Worm (Caenorhabditis elegans): ENCODE results near the gene cyp-33C4.

DNA sequence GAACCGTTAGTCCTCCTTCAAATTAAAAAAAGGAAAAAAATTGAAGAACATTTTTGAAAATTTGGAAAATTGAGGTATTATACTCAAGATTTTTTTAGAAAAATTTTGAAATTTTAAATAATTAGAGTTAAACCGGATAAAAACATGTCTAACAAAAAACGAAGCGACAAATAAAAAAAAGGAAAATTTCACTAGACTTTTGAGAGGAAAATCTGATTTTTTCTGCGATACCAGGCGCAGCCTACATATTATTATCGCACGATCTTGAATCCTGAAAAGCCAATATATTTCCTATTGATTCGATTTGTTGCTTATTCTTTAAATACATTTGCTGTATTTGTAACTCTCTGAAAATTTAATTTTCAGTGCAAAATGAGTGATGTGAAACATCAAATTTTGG is 20.6 kb upstream of the cyp-33C4 start, which contains the start of gene nstp-8:
- no peak for TF ChIP-seq aptf-3 (GFP tag; IDR thresholded peaks at IDR 0.05)
- TF ChIP-seq lsl-1 (GFP tag; optimal IDR thresholded peaks at IDR 0.05), result no peak
- no peak for TF ChIP-seq bed-1 (GFP tag; IDR thresholded peaks at IDR 0.05)
- TF ChIP-seq unc-62 (GFP tag; optimal IDR thresholded peaks at IDR 0.05), result no peak
- no peak for TF ChIP-seq egl-18 (GFP tag; IDR thresholded peaks at IDR 0.05)
- no peak for TF ChIP-seq die-1 (tag; optimal IDR thresholded peaks at IDR 0.05)
- TF ChIP-seq hrde-1 (tag; optimal IDR thresholded peaks at IDR 0.05; ENCODE audit: borderline replicate concordance), result no peak
- no peak for TF ChIP-seq B0035.1 (tag; optimal IDR thresholded peaks at IDR 0.05)
